Worm (Caenorhabditis elegans) whole organism, L4/young adult: ENCODE data around the gene C05G5.5.

Experiments used
- W03F9.2 ChIP-seq: fragments of 150-350 bp; optimal IDR thresholded peaks from 2 replicates; lab custom pipeline; 2014; ENCODE audit warnings: missing biosample characterization, missing genetic modification characterization
- dao-5 ChIP-seq: sonication (generic microtip); optimal IDR thresholded peaks from 2 replicates; lab custom pipeline; 2016; ENCODE audit warnings: missing genotype, missing genetic modification characterization, moderate library complexity, missing compliant biosample characterization
- him-1 ChIP-seq: sonication (generic microtip); optimal IDR thresholded peaks from 2 replicates; lab custom pipeline; 2016; ENCODE audit warnings: missing genotype, missing genetic modification reagents, missing genetic modification characterization, missing compliant biosample characterization

ce11 chrX:14809905-14810304 lies 49.0 kb upstream of the C05G5.5 start:
- TF ChIP-seq W03F9.2 (no peak), him-1 (tag; lab: Kevin White, UChicago) (no peak), dao-5 (tag; lab: Kevin White, UChicago) (no peak)
